Worm (Caenorhabditis elegans): Measurements from ENCODE around the gene F28H7.8.

Gene F28H7.8

DNA sequence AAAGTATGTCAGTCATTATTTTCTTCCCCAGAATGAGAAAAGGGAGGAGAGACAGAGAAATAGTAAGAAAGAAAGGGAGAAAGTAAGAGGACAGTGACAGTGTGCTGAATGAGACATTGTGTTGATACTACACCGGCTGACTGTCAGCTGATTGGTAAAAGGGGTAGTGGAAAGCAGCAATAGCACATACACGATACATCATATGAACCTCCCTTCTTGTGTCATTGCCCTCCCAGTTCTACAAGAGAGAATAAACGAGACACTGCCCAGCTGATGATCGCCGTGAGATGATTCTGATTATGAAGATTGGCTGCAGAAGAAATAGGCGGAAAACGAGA, 39.0 kb upstream of the F28H7.8 start (continued):
- TF ChIP-seq ZK546.5 (tag; optimal IDR thresholded peaks at IDR 0.05) (no peak), sma-3 (GFP tag; optimal IDR thresholded peaks at IDR 0.05) (peak; percentile 87), elt-3 (tag; optimal IDR thresholded peaks at IDR 0.05) (no peak)

ce11 chrV:10720303-10720847, 38.4 kb upstream of the F28H7.8 start:
- no peak for TF ChIP-seq alr-1 (tag; optimal IDR thresholded peaks at IDR 0.05)
- TF ChIP-seq ama-1 (optimal IDR thresholded peaks at IDR 0.05), result no peak
- TF ChIP-seq F13H6.1 (tag; optimal IDR thresholded peaks at IDR 0.05), result no peak
- peak; percentile 55 for TF ChIP-seq mab-5 (tag; optimal IDR thresholded peaks at IDR 0.05)
- no peak for TF ChIP-seq lin-13 (GFP tag; optimal IDR thresholded peaks at IDR 0.05)
- TF ChIP-seq nhr-21 (tag; optimal IDR thresholded peaks at IDR 0.05), result no peak
- TF ChIP-seq sma-9 (GFP tag; optimal IDR thresholded peaks at IDR 0.05), result peak; percentile 74
- no peak for TF ChIP-seq sma-9 (tag; optimal IDR thresholded peaks at IDR 0.05)
- TF ChIP-seq lsy-2 (tag; optimal IDR thresholded peaks at IDR 0.05), result no peak

DNA sequence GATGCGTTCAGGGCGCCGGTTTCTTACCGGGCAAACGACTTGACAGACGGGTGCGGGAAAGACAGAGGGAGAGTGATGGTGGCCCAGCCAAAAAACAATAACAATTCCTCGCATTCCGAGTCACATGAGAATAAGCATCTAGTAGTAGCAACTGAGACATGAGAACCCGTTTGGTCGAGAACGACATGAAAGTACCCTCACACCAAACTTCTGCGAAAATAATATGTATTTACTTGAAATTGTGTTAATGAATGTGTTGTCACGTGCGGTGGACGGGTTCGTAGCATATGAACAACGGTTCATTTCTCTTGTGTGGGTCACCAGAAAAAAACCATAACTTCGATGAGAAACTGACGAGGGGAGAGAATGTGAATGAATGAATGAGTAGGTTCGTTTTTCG, 37.9 kb upstream of the F28H7.8 start:
- TF ChIP-seq ceh-82 (tag; optimal IDR thresholded peaks at IDR 0.05), result no peak
- no peak for TF ChIP-seq nhr-237 (tag; optimal IDR thresholded peaks at IDR 0.05)
- TF ChIP-seq ceh-16 (tag; optimal IDR thresholded peaks at IDR 0.05), result no peak
- peak; percentile 22 for TF ChIP-seq blmp-1 (tag; optimal IDR thresholded peaks at IDR 0.05; ENCODE audit: insufficient read depth)
- no peak for TF ChIP-seq nhr-6 (tag; optimal IDR thresholded peaks at IDR 0.05)
- no peak for TF ChIP-seq gmeb-1 (tag; optimal IDR thresholded peaks at IDR 0.05)
- TF ChIP-seq nhr-10 (tag; optimal IDR thresholded peaks at IDR 0.05), result no peak
- no peak for TF ChIP-seq R02D3.7 (tag; optimal IDR thresholded peaks at IDR 0.05)
- no peak for TF ChIP-seq unc-39 (tag; optimal IDR thresholded peaks at IDR 0.05)
- TF ChIP-seq dmd-4 (tag; optimal IDR thresholded peaks at IDR 0.05), result no peak
- TF ChIP-seq ztf-11 (tag; optimal IDR thresholded peaks at IDR 0.05), result no peak
- TF ChIP-seq nhr-25 (tag; optimal IDR thresholded peaks at IDR 0.05), result peak; percentile 45
- TF ChIP-seq aly-2 (tag; optimal IDR thresholded peaks at IDR 0.05), result no peak

ce11 chrV:10721304-10721703, 37.5 kb upstream of the F28H7.8 start:
- no peak for TF ChIP-seq nhr-77 (tag; optimal IDR thresholded peaks at IDR 0.05)
- no peak for TF ChIP-seq ama-1 (optimal IDR thresholded peaks at IDR 0.05)
- TF ChIP-seq nhr-21 (tag; optimal IDR thresholded peaks at IDR 0.05), result no peak
- TF ChIP-seq sma-9 (GFP tag; optimal IDR thresholded peaks at IDR 0.05), result peak; percentile 45
- no peak for TF ChIP-seq sma-9 (tag; optimal IDR thresholded peaks at IDR 0.05)
- peak; percentile 41 for TF ChIP-seq unc-55 (GFP tag; optimal IDR thresholded peaks at IDR 0.05)

- peak; percentile 13 for TF ChIP-seq egl-27 (tag; optimal IDR thresholded peaks at IDR 0.05)
- peak in 1 of 2 experiments; percentile 47 for TF ChIP-seq mdl-1 (tag; optimal IDR thresholded peaks at IDR 0.05)
- no peak for TF ChIP-seq lin-13 (GFP tag; optimal IDR thresholded peaks at IDR 0.05)
- TF ChIP-seq nhr-237 (tag; optimal IDR thresholded peaks at IDR 0.05), result no peak
- peak; percentile 23 for TF ChIP-seq fos-1 (tag; optimal IDR thresholded peaks at IDR 0.05)
- TF ChIP-seq peb-1 (tag; optimal IDR thresholded peaks at IDR 0.05), result no peak
- no peak for TF ChIP-seq ceh-16 (tag; optimal IDR thresholded peaks at IDR 0.05)
- no peak for TF ChIP-seq skn-1 (tag; optimal IDR thresholded peaks at IDR 0.05)
- no peak for TF ChIP-seq sma-3 (GFP tag; optimal IDR thresholded peaks at IDR 0.05)
- peak; percentile 51 for TF ChIP-seq F13H6.1 (tag; optimal IDR thresholded peaks at IDR 0.05)
- peak; percentile 88 for TF ChIP-seq sma-9 (GFP tag; optimal IDR thresholded peaks at IDR 0.05)
- no peak for TF ChIP-seq sma-9 (tag; optimal IDR thresholded peaks at IDR 0.05)
- TF ChIP-seq lin-11 (tag; optimal IDR thresholded peaks at IDR 0.05), result peak; percentile 32
- no peak for TF ChIP-seq unc-39 (tag; optimal IDR thresholded peaks at IDR 0.05)
- no peak for TF ChIP-seq elt-1 (tag; optimal IDR thresholded peaks at IDR 0.05)
- no peak for TF ChIP-seq nhr-21 (tag; optimal IDR thresholded peaks at IDR 0.05)
- peak; percentile 29 for TF ChIP-seq nhr-129 (tag; optimal IDR thresholded peaks at IDR 0.05)
- TF ChIP-seq nhr-6 (tag; optimal IDR thresholded peaks at IDR 0.05), result no peak
- TF ChIP-seq C34F6.9 (tag; optimal IDR thresholded peaks at IDR 0.05), result peak; percentile 55
- peak; percentile 90 for TF ChIP-seq blmp-1 (tag; optimal IDR thresholded peaks at IDR 0.05; ENCODE audit: insufficient read depth)
- no peak for TF ChIP-seq nhr-25 (tag; optimal IDR thresholded peaks at IDR 0.05)
- TF ChIP-seq sem-4 (tag; optimal IDR thresholded peaks at IDR 0.05), result peak; percentile 70
- TF ChIP-seq ZK546.5 (tag; optimal IDR thresholded peaks at IDR 0.05), result no peak
- no peak for TF ChIP-seq nhr-23 (tag; optimal IDR thresholded peaks at IDR 0.05)
- no peak for TF ChIP-seq gmeb-1 (tag; optimal IDR thresholded peaks at IDR 0.05)
- no peak for TF ChIP-seq nhr-11 (tag; optimal IDR thresholded peaks at IDR 0.05)
- no peak for TF ChIP-seq elt-3 (tag; optimal IDR thresholded peaks at IDR 0.05)
- peak; percentile 65 for TF ChIP-seq Y55F3AM.14 (GFP tag; optimal IDR thresholded peaks at IDR 0.05)
- no peak for TF ChIP-seq mbf-1 (tag; optimal IDR thresholded peaks at IDR 0.05)
- TF ChIP-seq alr-1 (tag; optimal IDR thresholded peaks at IDR 0.05), result no peak
- no peak for TF ChIP-seq nhr-12 (tag; optimal IDR thresholded peaks at IDR 0.05)
- TF ChIP-seq ama-1 (optimal IDR thresholded peaks at IDR 0.05), result no peak
- TF ChIP-seq nhr-77 (tag; optimal IDR thresholded peaks at IDR 0.05), result no peak
- no peak for TF ChIP-seq mab-5 (tag; optimal IDR thresholded peaks at IDR 0.05)
- no peak for TF ChIP-seq ceh-82 (tag; optimal IDR thresholded peaks at IDR 0.05)
- TF ChIP-seq R02D3.7 (tag; optimal IDR thresholded peaks at IDR 0.05), result no peak
- TF ChIP-seq ztf-4 (tag; optimal IDR thresholded peaks at IDR 0.05), result no peak
Measured at ce11 chrV:10721912-10722426, 36.8 kb upstream of the F28H7.8 start.

Data from whole organism, L2 larva.